Worm (Caenorhabditis elegans): ENCODE results near the gene alh-3.

DNA sequence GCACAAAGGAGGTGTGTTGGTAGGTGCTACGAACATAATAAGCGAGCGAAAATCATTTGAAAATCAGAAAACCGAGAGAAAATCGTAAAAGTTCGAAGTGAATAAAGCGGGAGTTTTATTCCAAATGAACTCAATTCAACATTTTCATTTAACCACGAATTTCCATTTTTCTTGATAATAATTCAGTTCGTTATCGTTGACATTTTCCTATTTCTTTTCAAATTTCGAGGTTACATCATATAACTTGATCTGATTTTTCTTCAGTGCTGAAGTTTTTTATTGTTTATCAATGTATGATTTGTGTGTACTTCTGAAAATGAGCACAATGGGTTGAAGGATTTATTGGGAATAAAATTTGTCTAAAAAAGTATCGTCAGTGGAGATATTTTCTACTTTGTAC lies 9.2 kb downstream of the alh-3 start:
- TF ChIP-seq ceh-82 (tag; optimal IDR thresholded peaks at IDR 0.05) = no peak
- no peak for TF ChIP-seq nhr-21 (tag; optimal IDR thresholded peaks at IDR 0.05)
- no peak for TF ChIP-seq skn-1 (tag; optimal IDR thresholded peaks at IDR 0.05)
- TF ChIP-seq ztf-4 (tag; optimal IDR thresholded peaks at IDR 0.05) = no peak
- no peak for TF ChIP-seq R02D3.7 (tag; optimal IDR thresholded peaks at IDR 0.05)
- TF ChIP-seq lsy-2 (tag; optimal IDR thresholded peaks at IDR 0.05) = no peak
- no peak for TF ChIP-seq C34F6.9 (tag; optimal IDR thresholded peaks at IDR 0.05)
- peak; percentile 57 for TF ChIP-seq nhr-129 (tag; optimal IDR thresholded peaks at IDR 0.05)
- no peak for TF ChIP-seq snpc-4 (tag; optimal IDR thresholded peaks at IDR 0.05)
